Fruit fly (Drosophila melanogaster): ENCODE results near the gene Iru.

Iru gene

dm6 chr3R:9006129-9006528, at the start of gene Iru, which contains the start of gene Prosbeta3:
Gene Iru, plus strand, starts transcription at chr3R:9006456.
Gene Prosbeta3, minus strand, starts transcription at chr3R:9006226.
- TF ChIP-seq Sox14 (GFP tag; optimal IDR thresholded peaks at IDR 0.05) (peak; percentile 13), Eip78C (GFP tag) (peak; percentile 64), dsx (GFP tag; optimal IDR thresholded peaks at IDR 0.05; ENCODE audit: poor library complexity, severe bottlenecking) (peak; percentile 53), CG11902 (GFP tag; optimal IDR thresholded peaks at IDR 0.05) (no peak), Hr39 (GFP tag; optimal IDR thresholded peaks at IDR 0.05) (no peak), esn (GFP tag; optimal IDR thresholded peaks at IDR 0.05) (peak; percentile 2), fkh (GFP tag; optimal IDR thresholded peaks at IDR 0.05) (peak; percentile 86)

dm6 chr3R:8957739-8958138, 48.5 kb upstream of the Iru start:
- TF ChIP-seq CG8119 (GFP tag; IDR thresholded peaks at IDR 0.05): no peak
- no peak for TF ChIP-seq CG6854 (GFP tag; optimal IDR thresholded peaks at IDR 0.05)
- peak; percentile 4 for TF ChIP-seq acj6 (GFP tag; optimal IDR thresholded peaks at IDR 0.05)
- no peak for TF ChIP-seq CG6163 (GFP tag; IDR thresholded peaks at IDR 0.05)
- no peak for TF ChIP-seq dac (GFP tag; optimal IDR thresholded peaks at IDR 0.05)
- TF ChIP-seq CG7368 (GFP tag; optimal IDR thresholded peaks at IDR 0.05): no peak
- peak; percentile 9 for TF ChIP-seq CG10669 (GFP tag; optimal IDR thresholded peaks at IDR 0.05)
- TF ChIP-seq CG6792 (GFP tag; optimal IDR thresholded peaks at IDR 0.05): no peak
- no peak for TF ChIP-seq CG8319 (GFP tag; optimal IDR thresholded peaks at IDR 0.05)
- TF ChIP-seq Lpt (GFP tag; optimal IDR thresholded peaks at IDR 0.05): no peak
- peak; percentile 34 for TF ChIP-seq Met (GFP tag; optimal IDR thresholded peaks at IDR 0.05)
- TF ChIP-seq lz (GFP tag; optimal IDR thresholded peaks at IDR 0.05): peak; percentile 37
- TF ChIP-seq Ets21C (GFP tag; optimal IDR thresholded peaks at IDR 0.05): no peak
- TF ChIP-seq salr (GFP tag; optimal IDR thresholded peaks at IDR 0.05): no peak
- peak; percentile 38 for TF ChIP-seq cyc (GFP tag; optimal IDR thresholded peaks at IDR 0.05)
- no peak for TF ChIP-seq Hr4 (GFP tag; optimal IDR thresholded peaks at IDR 0.05)
- TF ChIP-seq CG10631 (GFP tag; optimal IDR thresholded peaks at IDR 0.05): no peak
- no peak for TF ChIP-seq fd59A (GFP tag; optimal IDR thresholded peaks at IDR 0.05)
- no peak for TF ChIP-seq spab (GFP tag; optimal IDR thresholded peaks at IDR 0.05)
- peak; percentile 28 for TF ChIP-seq esn (GFP tag; optimal IDR thresholded peaks at IDR 0.05)
- TF ChIP-seq CG6808 (GFP tag; optimal IDR thresholded peaks at IDR 0.05): peak; percentile 1
- no peak for TF ChIP-seq CG11294 (GFP tag; IDR thresholded peaks at IDR 0.05)
- no peak for TF ChIP-seq CG6276 (GFP tag; optimal IDR thresholded peaks at IDR 0.05)
- TF ChIP-seq Ets96B (tag; optimal IDR thresholded peaks at IDR 0.05): peak; percentile 37
- no peak for TF ChIP-seq Blimp-1 (GFP tag; optimal IDR thresholded peaks at IDR 0.05)
- TF ChIP-seq CG4318 (GFP tag; optimal IDR thresholded peaks at IDR 0.05): no peak
- TF ChIP-seq CG32006 (GFP tag; optimal IDR thresholded peaks at IDR 0.05): peak; percentile 0
- TF ChIP-seq fkh (GFP tag; optimal IDR thresholded peaks at IDR 0.05): no peak
- no peak for TF ChIP-seq Eip93F (GFP tag; optimal IDR thresholded peaks at IDR 0.05)
- no peak for TF ChIP-seq fd85E (GFP tag; optimal IDR thresholded peaks at IDR 0.05)
- peak; percentile 3 for TF ChIP-seq CG3919 (GFP tag; optimal IDR thresholded peaks at IDR 0.05)
- peak; percentile 38 for TF ChIP-seq CG3032 (tag; optimal IDR thresholded peaks at IDR 0.05)
- TF ChIP-seq pdm3 (GFP tag; optimal IDR thresholded peaks at IDR 0.05): peak; percentile 30
- no peak; the same call in 2 of the 3 replicates for TF ChIP-seq eg (GFP tag; IDR thresholded peaks at IDR 0.05)
- 0 out of 2 replicates have a peak, but pooled peaks have one; percentile 6 for TF ChIP-seq CG15336 (GFP tag; IDR thresholded peaks at IDR 0.05)
- TF ChIP-seq CG11902 (GFP tag; optimal IDR thresholded peaks at IDR 0.05): no peak
- TF ChIP-seq Hr38 (GFP tag; optimal IDR thresholded peaks at IDR 0.05): no peak
- TF ChIP-seq CG16779 (tag; optimal IDR thresholded peaks at IDR 0.05): no peak
- TF ChIP-seq topi (GFP tag; optimal IDR thresholded peaks at IDR 0.05): peak; percentile 19
- TF ChIP-seq Sox15 (GFP tag; optimal IDR thresholded peaks at IDR 0.05): no peak
- peak in 1 of 2 experiments; percentile 47 for TF ChIP-seq ss (GFP tag; optimal IDR thresholded peaks at IDR 0.05)
- no peak for TF ChIP-seq CG8632 (GFP tag; optimal IDR thresholded peaks at IDR 0.05)
- TF ChIP-seq Sox14 (GFP tag; optimal IDR thresholded peaks at IDR 0.05): peak; percentile 31
- TF ChIP-seq Smox (GFP tag; optimal IDR thresholded peaks at IDR 0.05): peak; percentile 13
- TF ChIP-seq Eip75B (GFP tag; optimal IDR thresholded peaks at IDR 0.05): peak; percentile 48
- TF ChIP-seq net (GFP tag; optimal IDR thresholded peaks at IDR 0.05): no peak
- TF ChIP-seq OdsH (GFP tag; optimal IDR thresholded peaks at IDR 0.05): no peak
